Worm (Caenorhabditis elegans) whole organism, late embryonic: Measurements from ENCODE around the gene R09E10.2.

Source experiments
- C08G9.2 ChIP-seq: sonication (generic microtip); optimal IDR thresholded peaks from 2 replicates; lab custom pipeline; 2016; ENCODE audit warnings: mild to moderate bottlenecking, missing genetic modification characterization, moderate library complexity, missing compliant biosample characterization
- Y22D7AL.16 ChIP-seq: sonication (generic microtip); optimal IDR thresholded peaks from 2 replicates; lab custom pipeline; 2016; ENCODE audit warnings: missing genetic modification characterization, missing compliant biosample characterization
- ama-1 ChIP-seq: fragments of 150-350 bp; optimal IDR thresholded peaks from 2 replicates; lab custom pipeline; 2014
- fkh-10 ChIP-seq: fragments of 150-350 bp; optimal IDR thresholded peaks from 2 replicates; lab custom pipeline; 2014; ENCODE audit warnings: missing biosample characterization, missing genetic modification reagents, missing genetic modification characterization
- lin-11 ChIP-seq: fragments of 200-800 bp; sonication (Bioruptor generic); optimal IDR thresholded peaks from 2 replicates; lab custom pipeline; 2018; ENCODE audit warnings: mild to moderate bottlenecking, missing genetic modification characterization, missing compliant biosample characterization
- pag-3 ChIP-seq: sonication (generic microtip); optimal IDR thresholded peaks from 2 replicates; lab custom pipeline; 2016; ENCODE audit warnings: missing compliant biosample characterization, missing genetic modification characterization, borderline replicate concordance
- pat-9 ChIP-seq: fragments of 200-800 bp; sonication (Bioruptor generic); optimal IDR thresholded peaks from 2 replicates; lab custom pipeline; 2018; ENCODE audit warnings: mild to moderate bottlenecking, missing genetic modification characterization, moderate library complexity, missing compliant biosample characterization
- pha-4 ChIP-seq: fragments of 150-350 bp; optimal IDR thresholded peaks from 2 replicates; lab custom pipeline; 2018; ENCODE audit warnings: missing biosample characterization, missing genetic modification reagents, missing genetic modification characterization
- pqm-1 ChIP-seq: sonication (generic microtip); optimal IDR thresholded peaks from 2 replicates; lab custom pipeline; 2016; ENCODE audit warnings: missing genetic modification characterization, missing compliant biosample characterization
- sox-4 ChIP-seq: sonication (generic microtip); optimal IDR thresholded peaks from 2 replicates; lab custom pipeline; 2017; ENCODE audit warnings: mild to moderate bottlenecking, missing genetic modification characterization, inconsistent platforms, missing compliant biosample characterization
- unc-55 ChIP-seq: sonication (generic microtip); optimal IDR thresholded peaks from 2 replicates; lab custom pipeline; 2017; ENCODE audit warnings: missing biosample characterization, missing genetic modification reagents, missing genetic modification characterization

- TF ChIP-seq pag-3 (tag; lab: Kevin White, UChicago) (no peak), pha-4 (tag; lab: Kevin White, UChicago) (no peak), lin-11 (tag; lab: Kevin White, UChicago) (no peak), Y22D7AL.16 (tag; lab: Kevin White, UChicago) (no peak), pqm-1 (tag; lab: Kevin White, UChicago) (peak; percentile 6), sox-4 (tag; lab: Kevin White, UChicago) (no peak), ama-1 (lab: Kevin White, UChicago) (no peak), unc-55 (GFP tag; lab: Kevin White, UChicago) (no peak), pat-9 (tag; lab: Kevin White, UChicago) (no peak), fkh-10 (GFP tag; lab: Kevin White, UChicago) (no peak), C08G9.2 (tag; lab: Kevin White, UChicago) (no peak)
Observed at ce11 chrIV:10330962-10331361, 12.9 kb upstream of the R09E10.2 start.
